Fruit fly (Drosophila melanogaster): ENCODE measurements around the gene Scsalpha2.

The Scsalpha2 gene

DNA sequence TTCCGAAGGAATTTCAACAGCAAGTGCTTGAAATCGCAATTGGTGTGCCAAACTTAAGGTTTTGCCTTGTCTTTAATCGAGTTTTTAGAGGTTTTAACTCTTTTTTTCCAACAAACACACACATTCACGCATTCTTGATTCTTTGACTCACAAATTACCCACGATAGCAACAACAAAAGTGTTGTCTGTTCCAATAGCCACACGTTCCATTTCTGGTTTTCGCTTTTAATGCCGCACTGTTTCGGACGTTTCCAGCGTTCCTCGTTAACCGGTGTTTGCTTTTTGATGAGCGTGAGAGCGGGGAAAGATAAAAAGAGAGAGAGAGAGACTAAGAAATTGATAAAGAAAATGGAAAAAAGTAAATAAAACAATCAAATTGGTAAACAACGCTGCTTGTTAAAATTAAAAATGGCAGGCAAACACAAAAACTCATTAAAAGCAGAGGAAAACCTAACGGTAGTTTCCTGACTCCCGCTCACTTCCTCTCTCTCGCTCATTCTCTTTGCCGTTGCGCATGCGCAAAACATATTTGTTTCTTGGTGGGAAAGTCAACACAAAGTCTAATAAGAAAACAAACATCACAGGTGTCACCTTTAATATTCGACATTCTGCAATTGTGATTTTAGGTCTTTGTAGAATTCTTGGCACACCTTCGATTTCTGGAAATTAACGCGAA, 1.1 kb upstream of the Scsalpha2 start (continued):
- TF ChIP-seq HmgD (GFP tag; optimal IDR thresholded peaks at IDR 0.05): peak; percentile 4
- no peak for TF ChIP-seq cas (GFP tag; IDR thresholded peaks at IDR 0.05)
- peak; percentile 33 for TF ChIP-seq tio (GFP tag; optimal IDR thresholded peaks at IDR 0.05)
- peak; percentile 48 for TF ChIP-seq CG12299 (tag; optimal IDR thresholded peaks at IDR 0.05)
- peak; percentile 43 for TF ChIP-seq TFAM (GFP tag; optimal IDR thresholded peaks at IDR 0.05)
- no peak; the same call in 2 of the 3 replicates for TF ChIP-seq CG11093 (GFP tag; IDR thresholded peaks at IDR 0.05)
- TF ChIP-seq CG4404 (GFP tag; IDR thresholded peaks at IDR 0.05): 0 out of 2 replicates have a peak, but pooled peaks have one; percentile 21
- peak; percentile 99 for TF ChIP-seq pfk (GFP tag; optimal IDR thresholded peaks at IDR 0.05)
- TF ChIP-seq CG2120 (GFP tag; optimal IDR thresholded peaks at IDR 0.05): peak; percentile 33
- TF ChIP-seq sens (GFP tag): peak; percentile 94
- no peak for TF ChIP-seq Dfd (GFP tag; optimal IDR thresholded peaks at IDR 0.05)
- TF ChIP-seq MBD-R2 (GFP tag; IDR thresholded peaks at IDR 0.05): no peak
- TF ChIP-seq CG6791 (GFP tag; IDR thresholded peaks at IDR 0.05; ENCODE audit: partially characterized antibody): no peak
- TF ChIP-seq CHES-1-like (GFP tag; optimal IDR thresholded peaks at IDR 0.05): peak; percentile 59
- TF ChIP-seq Six4 (GFP tag; optimal IDR thresholded peaks at IDR 0.05): peak; percentile 4
- TF ChIP-seq CoRest (tag; optimal IDR thresholded peaks at IDR 0.05): peak; percentile 52
- peak; percentile 67 for TF ChIP-seq CG12659 (GFP tag; optimal IDR thresholded peaks at IDR 0.05)
- TF ChIP-seq so (GFP tag; IDR thresholded peaks at IDR 0.05): no peak
- peak; percentile 62 for TF ChIP-seq CG13123 (GFP tag; optimal IDR thresholded peaks at IDR 0.05)
- TF ChIP-seq chn (GFP tag; optimal IDR thresholded peaks at IDR 0.05): no peak
- peak; percentile 53 for TF ChIP-seq CG15011 (GFP tag; optimal IDR thresholded peaks at IDR 0.05)
- TF ChIP-seq Lpt (GFP tag; optimal IDR thresholded peaks at IDR 0.05): no peak
- peak; percentile 48 for TF ChIP-seq Mad (GFP tag; optimal IDR thresholded peaks at IDR 0.05)
- TF ChIP-seq D (optimal IDR thresholded peaks at IDR 0.05): no peak
- peak; percentile 80 for TF ChIP-seq D (GFP tag; optimal IDR thresholded peaks at IDR 0.05)
- no peak for TF ChIP-seq Scr (GFP tag; IDR thresholded peaks at IDR 0.05; ENCODE audit: partially characterized antibody)
- no peak for TF ChIP-seq CG11560 (tag; IDR thresholded peaks at IDR 0.05)
- TF ChIP-seq sima (GFP tag; optimal IDR thresholded peaks at IDR 0.05): no peak
- TF ChIP-seq ro (GFP tag; IDR thresholded peaks at IDR 0.05): no peak
- TF ChIP-seq CG14050 (GFP tag; IDR thresholded peaks at IDR 0.05): no peak; the same call in 1 of the 3 replicates
- TF ChIP-seq gcm2 (GFP tag; optimal IDR thresholded peaks at IDR 0.05): peak; percentile 27
- TF ChIP-seq CG10431 (GFP tag; optimal IDR thresholded peaks at IDR 0.05): peak; percentile 80
- peak; percentile 64 for TF ChIP-seq CG18619 (GFP tag; optimal IDR thresholded peaks at IDR 0.05)
- no peak for TF ChIP-seq Drgx (GFP tag; IDR thresholded peaks at IDR 0.05)
- peak; percentile 56 for TF ChIP-seq CG13296 (GFP tag; optimal IDR thresholded peaks at IDR 0.05)
- TF ChIP-seq vnd (GFP tag; IDR thresholded peaks at IDR 0.05; ENCODE audit: partially characterized antibody): no peak
- peak; percentile 73 for TF ChIP-seq MTF-1 (GFP tag; optimal IDR thresholded peaks at IDR 0.05; ENCODE audit: borderline replicate concordance)
- peak; percentile 74 for TF ChIP-seq mirr (GFP tag; optimal IDR thresholded peaks at IDR 0.05)
- peak; percentile 40 for TF ChIP-seq YL-1 (GFP tag; optimal IDR thresholded peaks at IDR 0.05)
- no peak for TF ChIP-seq Doc3 (GFP tag; IDR thresholded peaks at IDR 0.05; ENCODE audit: partially characterized antibody)
- TF ChIP-seq CG17568 (GFP tag; optimal IDR thresholded peaks at IDR 0.05): peak; percentile 78
- no peak for TF ChIP-seq fd3F (GFP tag; optimal IDR thresholded peaks at IDR 0.05)
- TF ChIP-seq disco-r (GFP tag; optimal IDR thresholded peaks at IDR 0.05): peak; percentile 68
- peak; percentile 53; the same call in 1 of the 2 replicates for TF ChIP-seq stc (GFP tag; IDR thresholded peaks at IDR 0.05)
- TF ChIP-seq CG9876 (GFP tag; optimal IDR thresholded peaks at IDR 0.05): peak; percentile 17
- TF ChIP-seq pita (GFP tag; optimal IDR thresholded peaks at IDR 0.05): no peak
- TF ChIP-seq abd-A (tag; optimal IDR thresholded peaks at IDR 0.05): no peak
- TF ChIP-seq CG4360 (GFP tag; IDR thresholded peaks at IDR 0.05): peak; percentile 64
- peak; percentile 41; the same call in 1 of the 2 replicates for TF ChIP-seq E2f2 (GFP tag; IDR thresholded peaks at IDR 0.05)
- TF ChIP-seq sna (GFP tag; IDR thresholded peaks at IDR 0.05; ENCODE audit: partially characterized antibody): no peak

Data from whole organism, embryonic.